Worm (Caenorhabditis elegans) whole organism, L1 larva: Measurements from ENCODE around the gene C34B4.5.

Experiments
- ama-1 ChIP-seq: fragments of 150-350 bp; optimal IDR thresholded peaks from 2 replicates; lab custom pipeline; 2014
- fos-1 ChIP-seq: fragments of 150-350 bp; optimal IDR thresholded peaks from 2 replicates; lab custom pipeline; 2014; ENCODE audit warnings: missing biosample characterization, missing genetic modification characterization
- pqm-1 ChIP-seq: sonication (generic microtip); optimal IDR thresholded peaks from 3 replicates; lab custom pipeline; 2017; ENCODE audit warnings: missing biosample characterization, missing genetic modification characterization
- snpc-4 ChIP-seq: fragments of 150-350 bp; optimal IDR thresholded peaks from 2 replicates; lab custom pipeline; 2014; ENCODE audit warnings: missing biosample characterization, missing genetic modification characterization

- no peak for TF ChIP-seq ama-1
- no peak for TF ChIP-seq fos-1 (tag; lab: Kevin White, UChicago)
- no peak for TF ChIP-seq snpc-4 (tag; lab: Kevin White, UChicago)
- TF ChIP-seq pqm-1 (tag; lab: Kevin White, UChicago) = no peak
Observed at ce11 chrV:13046125-13047123, 49.3 kb upstream of the C34B4.5 start.
